Fruit fly (Drosophila melanogaster): Measurements from ENCODE around the gene hydra.

DNA sequence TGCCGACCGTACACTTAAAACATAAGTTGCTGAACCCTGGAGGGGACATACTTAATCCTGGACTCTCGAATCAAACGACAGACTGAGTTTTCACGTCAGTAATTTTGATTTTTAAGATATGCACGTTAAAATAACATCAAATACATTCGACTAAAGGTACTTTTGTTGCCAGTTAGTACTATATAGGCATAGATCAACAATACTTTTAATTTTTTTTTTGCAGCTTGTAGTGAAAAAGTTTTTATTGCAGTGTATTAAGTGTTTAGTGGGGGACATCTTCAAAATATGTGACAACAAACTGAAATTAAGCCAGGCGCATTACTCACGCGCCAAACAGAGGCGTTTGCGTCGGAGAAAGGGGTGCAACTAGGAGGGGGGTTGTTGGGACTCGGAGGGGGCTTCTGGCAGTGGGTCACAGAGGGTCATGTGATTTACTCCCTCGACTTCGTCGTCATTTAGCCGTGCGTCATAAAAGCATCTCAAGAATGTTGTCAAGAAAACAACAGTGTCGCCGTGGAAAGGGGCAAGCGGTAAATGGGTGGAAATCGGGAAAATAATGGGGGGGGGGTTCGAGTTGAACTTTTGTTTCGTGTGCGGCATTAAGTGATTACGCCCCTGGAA, 45.0 kb upstream of the hydra start:
- no peak for TF ChIP-seq psq (optimal IDR thresholded peaks at IDR 0.05)
- TF ChIP-seq insv (optimal IDR thresholded peaks at IDR 0.05): no peak

All from Kc167 (cell line).